Fruit fly (Drosophila melanogaster) whole organism, embryonic: ENCODE data around the gene Cdc16.

Experiments
- Atf-2 ChIP-seq: fragments of 200-800 bp; sonication (Bioruptor generic); optimal IDR thresholded peaks from 2 replicates; lab custom pipeline; 2016; ENCODE audit warnings: missing biosample characterization, missing genetic modification characterization
- Bgb ChIP-seq: fragments of 200-800 bp; sonication (Bioruptor generic); IDR thresholded peaks from 2 replicates; pipeline ENCODE4 v1.3.6; 2022; ENCODE audit warnings: missing biosample characterization, missing genetic modification characterization; ENCODE audit not compliant: partially characterized antibody
- CG10565 ChIP-seq: fragments of 200-800 bp; sonication (Bioruptor generic); optimal IDR thresholded peaks from 3 replicates; lab custom pipeline; 2016; ENCODE audit warnings: missing biosample characterization, mild to moderate bottlenecking, missing genetic modification characterization
- CG11504 ChIP-seq: fragments of 200-800 bp; sonication (Bioruptor generic); optimal IDR thresholded peaks from 3 replicates; lab custom pipeline; 2019; ENCODE audit warnings: missing biosample characterization, mild to moderate bottlenecking, missing genetic modification characterization, moderate library complexity
- CG12219 ChIP-seq: fragments of 200-800 bp; sonication (Bioruptor generic); optimal IDR thresholded peaks from 3 replicates; lab custom pipeline; 2018; ENCODE audit warnings: missing biosample characterization, mild to moderate bottlenecking, missing genetic modification characterization
- CG14441 ChIP-seq: fragments of 200-800 bp; sonication (Bioruptor generic); IDR thresholded peaks from 2 replicates; pipeline ENCODE4 v1.3.6; 2022; ENCODE audit warnings: missing biosample characterization, missing genetic modification characterization
- CG15269 ChIP-seq: fragments of 200-800 bp; sonication (Bioruptor generic); optimal IDR thresholded peaks from 2 replicates; lab custom pipeline; 2018; ENCODE audit warnings: missing biosample characterization, mild to moderate bottlenecking, missing genetic modification characterization, moderate library complexity
- CG15696 ChIP-seq: fragments of 200-800 bp; sonication (Bioruptor generic); optimal IDR thresholded peaks from 2 replicates; lab custom pipeline; 2019; ENCODE audit warnings: missing biosample characterization, mild to moderate bottlenecking, missing genetic modification characterization, moderate library complexity
- CG1832 ChIP-seq: fragments of 200-800 bp; sonication (Bioruptor generic); optimal IDR thresholded peaks from 2 replicates; lab custom pipeline; 2017; ENCODE audit warnings: missing biosample characterization, mild to moderate bottlenecking, missing genetic modification characterization, inconsistent platforms
- CG2120 ChIP-seq: fragments of 200-800 bp; sonication (Bioruptor generic); optimal IDR thresholded peaks from 3 replicates; lab custom pipeline; 2016; ENCODE audit warnings: missing biosample characterization, missing genetic modification characterization
- CG2875 ChIP-seq: fragments of 200-800 bp; sonication (Bioruptor generic); optimal IDR thresholded peaks from 2 replicates; lab custom pipeline; 2017; ENCODE audit warnings: missing biosample characterization, mild to moderate bottlenecking, missing genetic modification characterization, missing genetic modification reagents
- CG30403 ChIP-seq: fragments of 200-800 bp; sonication (Bioruptor generic); optimal IDR thresholded peaks from 3 replicates; lab custom pipeline; 2016; ENCODE audit warnings: missing biosample characterization, missing genetic modification characterization
- CG3065 ChIP-seq: fragments of 200-800 bp; sonication (Bioruptor generic); optimal IDR thresholded peaks from 2 replicates; lab custom pipeline; 2016; ENCODE audit warnings: missing biosample characterization, missing genetic modification characterization
- CG3163 ChIP-seq: fragments of 200-800 bp; sonication (Bioruptor generic); optimal IDR thresholded peaks from 3 replicates; lab custom pipeline; 2016; ENCODE audit warnings: missing biosample characterization, missing genetic modification characterization
- CG32532 ChIP-seq: fragments of 200-800 bp; sonication (Bioruptor generic); IDR thresholded peaks from 2 replicates; pipeline ENCODE4 v1.3.6; 2022; ENCODE audit warnings: missing biosample characterization, missing genetic modification characterization
- CG32772 ChIP-seq: fragments of 200-800 bp; sonication (Bioruptor generic); IDR thresholded peaks from 2 replicates; pipeline ENCODE4 v1.3.6; 2022; ENCODE audit warnings: missing biosample characterization, missing genetic modification characterization
- CG42726 ChIP-seq: fragments of 200-800 bp; sonication (Bioruptor generic); IDR thresholded peaks from 2 replicates; pipeline ENCODE4 v1.3.6; 2022; ENCODE audit warnings: missing biosample characterization, missing genetic modification characterization; ENCODE audit not compliant: partially characterized antibody
- CG4282 ChIP-seq: fragments of 200-800 bp; sonication (Bioruptor generic); optimal IDR thresholded peaks from 2 replicates; lab custom pipeline; 2016; ENCODE audit warnings: missing biosample characterization, missing genetic modification characterization
- CG4730 ChIP-seq: fragments of 200-800 bp; sonication (Bioruptor generic); IDR thresholded peaks from 2 replicates; pipeline ENCODE4 v1.3.6; 2022; ENCODE audit warnings: missing biosample characterization, missing genetic modification characterization
- CG5245 ChIP-seq: fragments of 200-800 bp; sonication (Bioruptor generic); optimal IDR thresholded peaks from 3 replicates; lab custom pipeline; 2016; ENCODE audit warnings: missing biosample characterization, missing genetic modification characterization
- CG6654 ChIP-seq: fragments of 200-800 bp; sonication (Bioruptor generic); optimal IDR thresholded peaks from 2 replicates; lab custom pipeline; 2017; ENCODE audit warnings: missing biosample characterization, mild to moderate bottlenecking, missing genetic modification characterization
- CG7928 ChIP-seq: fragments of 200-800 bp; sonication (Bioruptor generic); optimal IDR thresholded peaks from 2 replicates; lab custom pipeline; 2017; ENCODE audit warnings: missing biosample characterization, mild to moderate bottlenecking, missing genetic modification characterization
- CG9609 ChIP-seq: fragments of 200-800 bp; sonication (Bioruptor generic); optimal IDR thresholded peaks from 3 replicates; lab custom pipeline; 2016; ENCODE audit warnings: missing biosample characterization, missing genetic modification characterization
- CG9797 ChIP-seq: fragments of 200-800 bp; sonication (Bioruptor generic); optimal IDR thresholded peaks from 3 replicates; lab custom pipeline; 2018; ENCODE audit warnings: missing biosample characterization, mild to moderate bottlenecking, missing genetic modification characterization
- CG9817 ChIP-seq: fragments of 200-800 bp; sonication (Bioruptor generic); optimal IDR thresholded peaks from 2 replicates; lab custom pipeline; 2018; ENCODE audit warnings: missing biosample characterization, mild to moderate bottlenecking, missing genetic modification characterization, moderate library complexity
- Dip3 ChIP-seq: fragments of 200-800 bp; sonication (Bioruptor generic); optimal IDR thresholded peaks from 3 replicates; lab custom pipeline; 2016; ENCODE audit warnings: missing biosample characterization, missing genetic modification characterization
- Eip74EF ChIP-seq, 2 experiments: fragments of 200-800 bp in 1 of 2; fragments of >200 bp in 1 of 2; sonication (Bioruptor generic) in 1 of 2; optimal IDR thresholded peaks; 2 replicates each; lab custom pipeline; 2017 to 2019; ENCODE audit warnings: missing biosample characterization in 2 of 2, missing genetic modification characterization in 2 of 2, mild to moderate bottlenecking in 1 of 2, moderate library complexity in 1 of 2
- Ets65A ChIP-seq: fragments of 200-800 bp; sonication (Bioruptor generic); peaks from one replicate; lab custom pipeline; 2016; ENCODE audit warnings: missing biosample characterization, missing genetic modification characterization
- H2.0 ChIP-seq: fragments of 200-800 bp; sonication (Bioruptor generic); IDR thresholded peaks from 2 replicates; pipeline ENCODE4 v1.3.6; 2022; ENCODE audit warnings: missing biosample characterization, missing genetic modification characterization
- HmgD ChIP-seq: fragments of 200-800 bp; sonication (Bioruptor generic); optimal IDR thresholded peaks from 3 replicates; lab custom pipeline; 2016; ENCODE audit warnings: missing biosample characterization, missing genetic modification characterization
- Nf-YB ChIP-seq: fragments of 200-800 bp; sonication (Bioruptor generic); optimal IDR thresholded peaks from 3 replicates; lab custom pipeline; 2019; ENCODE audit warnings: missing biosample characterization, mild to moderate bottlenecking, missing genetic modification characterization, moderate library complexity
- Pdp1 ChIP-seq, 2 experiments: fragments of 200-800 bp; sonication (Bioruptor generic); optimal IDR thresholded peaks; 3 replicates each; lab custom pipeline; 2016; ENCODE audit warnings: missing biosample characterization in 2 of 2, missing genetic modification characterization in 2 of 2, mild to moderate bottlenecking in 1 of 2, moderate library complexity in 1 of 2
- Ptx1 ChIP-seq: fragments of 200-800 bp; sonication (Bioruptor generic); IDR thresholded peaks from 2 replicates; pipeline ENCODE4 v1.3.6; 2022; ENCODE audit warnings: missing biosample characterization, missing genetic modification characterization
- Vsx1 ChIP-seq: fragments of 200-800 bp; sonication (Bioruptor generic); optimal IDR thresholded peaks from 2 replicates; lab custom pipeline; 2017; ENCODE audit warnings: missing biosample characterization, mild to moderate bottlenecking, missing genetic modification characterization, missing genetic modification reagents
- bbx ChIP-seq: fragments of 200-800 bp; sonication (Bioruptor generic); IDR thresholded peaks from 2 replicates; pipeline ENCODE4 v1.3.6; 2022; ENCODE audit warnings: missing biosample characterization, missing genetic modification characterization; ENCODE audit not compliant: partially characterized antibody
- ci ChIP-seq: fragments of 200-800 bp; sonication (Bioruptor generic); IDR thresholded peaks from 3 replicates; pipeline ENCODE4 v1.3.6; 2022; ENCODE audit warnings: missing biosample characterization, missing genetic modification characterization
- dmrt99B ChIP-seq: fragments of 200-800 bp; sonication (Bioruptor generic); optimal IDR thresholded peaks from 2 replicates; lab custom pipeline; 2018; ENCODE audit warnings: missing biosample characterization, mild to moderate bottlenecking, missing genetic modification characterization, moderate library complexity
- exex ChIP-seq: fragments of 200-800 bp; sonication (Bioruptor generic); optimal IDR thresholded peaks from 4 replicates; lab custom pipeline; 2018; ENCODE audit warnings: missing biosample characterization, mild to moderate bottlenecking, missing genetic modification characterization, moderate library complexity
- eyg ChIP-seq: fragments of 200-800 bp; sonication (Bioruptor generic); optimal IDR thresholded peaks from 3 replicates; lab custom pipeline; 2016; ENCODE audit warnings: missing biosample characterization, missing genetic modification characterization
- fd64A ChIP-seq: fragments of 200-800 bp; sonication (Bioruptor generic); optimal IDR thresholded peaks from 3 replicates; lab custom pipeline; 2018; ENCODE audit warnings: missing biosample characterization, mild to moderate bottlenecking, missing genetic modification characterization
- gfzf ChIP-seq: fragments of 200-800 bp; sonication (Bioruptor generic); optimal IDR thresholded peaks from 2 replicates; lab custom pipeline; 2016; ENCODE audit warnings: missing biosample characterization, mild to moderate bottlenecking, missing genetic modification characterization, moderate library complexity
- jumu ChIP-seq: fragments of 200-800 bp; sonication (Bioruptor generic); optimal IDR thresholded peaks from 3 replicates; lab custom pipeline; 2016; ENCODE audit warnings: missing biosample characterization, missing genetic modification characterization
- klu ChIP-seq: fragments of 200-800 bp; sonication (Bioruptor generic); IDR thresholded peaks from 2 replicates; pipeline ENCODE4 v1.3.6; 2022; ENCODE audit warnings: missing biosample characterization, missing genetic modification characterization
- luna ChIP-seq: fragments of 200-800 bp; sonication (Bioruptor generic); optimal IDR thresholded peaks from 2 replicates; lab custom pipeline; 2016; ENCODE audit warnings: missing biosample characterization, missing genetic modification characterization
- org-1 ChIP-seq: fragments of 200-800 bp; sonication (Bioruptor generic); optimal IDR thresholded peaks from 2 replicates; lab custom pipeline; 2017; ENCODE audit warnings: missing biosample characterization, missing genetic modification characterization
- pho ChIP-seq: fragments of 200-800 bp; sonication (Bioruptor generic); optimal IDR thresholded peaks from 2 replicates; lab custom pipeline; 2016; ENCODE audit warnings: missing biosample characterization, missing genetic modification characterization
- pum ChIP-seq: fragments of 200-800 bp; sonication (Bioruptor generic); optimal IDR thresholded peaks from 2 replicates; lab custom pipeline; 2016; ENCODE audit warnings: missing biosample characterization, missing genetic modification characterization
- slp2 ChIP-seq: fragments of 200-800 bp; sonication (Bioruptor generic); optimal IDR thresholded peaks from 2 replicates; lab custom pipeline; 2016; ENCODE audit warnings: missing biosample characterization, missing genetic modification characterization
- sr ChIP-seq: fragments of 200-800 bp; sonication (Bioruptor generic); IDR thresholded peaks from 3 replicates; pipeline ENCODE4 v1.3.6; 2022; ENCODE audit warnings: missing biosample characterization, missing genetic modification characterization
- wdn ChIP-seq: fragments of 200-800 bp; sonication (Bioruptor generic); IDR thresholded peaks from 2 replicates; pipeline ENCODE4 v1.3.6; 2022; ENCODE audit warnings: missing biosample characterization, missing genetic modification characterization
- zen ChIP-seq: fragments of 200-800 bp; sonication (Bioruptor generic); optimal IDR thresholded peaks from 3 replicates; lab custom pipeline; 2018; ENCODE audit warnings: missing biosample characterization, mild to moderate bottlenecking, missing genetic modification characterization, moderate library complexity

The Cdc16 gene

DNA sequence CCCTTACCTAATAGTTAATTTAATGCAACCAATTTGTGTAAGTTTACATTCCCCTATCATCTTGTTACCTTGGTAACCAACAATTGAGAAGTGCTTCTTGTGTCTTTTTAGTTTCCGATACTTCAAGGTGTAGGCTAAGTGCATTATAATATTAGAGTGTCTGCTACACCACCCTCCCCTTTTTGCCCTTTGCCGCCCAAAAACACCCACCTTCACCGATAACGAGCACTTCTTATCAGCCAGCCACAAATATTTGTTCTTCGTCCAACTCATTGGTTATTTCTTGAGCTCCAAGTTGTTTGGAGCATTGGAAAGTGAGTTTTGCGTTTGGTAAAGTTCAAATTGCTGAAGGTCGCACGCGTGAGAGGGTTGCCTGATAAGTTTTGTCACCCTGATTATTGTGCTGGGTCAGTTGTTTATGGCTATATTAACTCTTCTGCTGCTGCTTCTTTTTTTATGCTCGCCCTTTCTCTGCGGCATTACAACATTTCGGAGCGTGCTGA is 50.9 kb downstream of the Cdc16 start (continued):
- TF ChIP-seq CG2875 (no peak), Ptx1 (GFP tag; lab: Robert Waterston, UW) (peak; percentile 42), CG14441 (GFP tag; lab: Robert Waterston, UW) (no peak; the same call in 1 of the 2 replicates), CG10565 (GFP tag; lab: Kevin White, UChicago) (no peak), CG15696 (tag; lab: Kevin White, UChicago) (no peak), HmgD (GFP tag; lab: Kevin White, UChicago) (no peak), CG4730 (GFP tag; lab: Robert Waterston, UW) (no peak), sr (GFP tag; lab: Robert Waterston, UW) (no peak), Nf-YB (GFP tag; lab: Kevin White, UChicago) (no peak), CG9797 (GFP tag; lab: Kevin White, UChicago) (no peak), CG42726 (GFP tag; lab: Robert Waterston, UW) (no peak), CG12219 (GFP tag; lab: Kevin White, UChicago) (no peak), CG4282 (GFP tag; lab: Kevin White, UChicago) (no peak), fd64A (GFP tag; lab: Kevin White, UChicago) (no peak), CG9609 (GFP tag; lab: Kevin White, UChicago) (peak; percentile 13), org-1 (no peak), Vsx1 (GFP tag; lab: Kevin White, UChicago) (no peak), wdn (no peak), eyg (GFP tag; lab: Kevin White, UChicago) (no peak), ci (0 out of 3 replicates have a peak, but pooled peaks have one; percentile 44), zen (no peak), Ets65A (GFP tag; lab: Kevin White, UChicago) (no peak), CG3065 (GFP tag; lab: Kevin White, UChicago) (no peak), Eip74EF (GFP tag; optimal IDR thresholded peaks at IDR 0.05; lab: Kevin White, UChicago) (no peak), CG3163 (GFP tag; lab: Kevin White, UChicago) (no peak), CG15269 (no peak), Pdp1 (GFP tag; optimal IDR thresholded peaks at IDR 0.05; lab: Kevin White, UChicago) (no peak), H2.0 (GFP tag; lab: Robert Waterston, UW) (0 out of 2 replicates have a peak, but pooled peaks have one; percentile 12), luna (GFP tag; lab: Kevin White, UChicago) (no peak), Bgb (GFP tag; lab: Robert Waterston, UW) (0 out of 2 replicates have a peak, but pooled peaks have one; percentile 28), CG2120 (GFP tag; lab: Kevin White, UChicago) (peak; percentile 55), bbx (GFP tag; lab: Robert Waterston, UW) (no peak), CG1832 (GFP tag; lab: Kevin White, UChicago) (no peak), Atf-2 (GFP tag; lab: Kevin White, UChicago) (no peak), slp2 (GFP tag; lab: Kevin White, UChicago) (no peak), dmrt99B (no peak), CG5245 (peak; percentile 2), CG32772 (GFP tag; lab: Robert Waterston, UW) (no peak), CG30403 (no peak), pum (GFP tag; lab: Kevin White, UChicago) (no peak), exex (tag; lab: Kevin White, UChicago) (peak; percentile 60), gfzf (GFP tag; lab: Kevin White, UChicago) (no peak), pho (no peak), CG6654 (GFP tag; lab: Kevin White, UChicago) (no peak), CG7928 (GFP tag; lab: Kevin White, UChicago) (no peak), CG11504 (tag; lab: Kevin White, UChicago) (no peak), CG32532 (peak; percentile 40; the same call in 1 of the 2 replicates), jumu (GFP tag; lab: Kevin White, UChicago) (no peak), Dip3 (GFP tag; lab: Kevin White, UChicago) (peak; percentile 5), klu (GFP tag; lab: Robert Waterston, UW) (no peak), CG9817 (tag; lab: Kevin White, UChicago) (no peak)
